Fruit fly (Drosophila melanogaster): ENCODE results near the gene CG45060.

The CG45060 gene

dm6 chrX:9875948-9876853 is 7.8 kb upstream of the CG45060 start, which contains the start of gene CG15247 (continued):
- TF ChIP-seq CG32532 (GFP tag; IDR thresholded peaks at IDR 0.05) (peak; percentile 87), CG10462 (GFP tag; optimal IDR thresholded peaks at IDR 0.05) (no peak), chm (GFP tag; IDR thresholded peaks at IDR 0.05) (no peak; the same call in 1 of the 2 replicates), sob (GFP tag; IDR thresholded peaks at IDR 0.05) (peak; percentile 81), repo (GFP tag; optimal IDR thresholded peaks at IDR 0.05) (no peak), stwl (tag; optimal IDR thresholded peaks at IDR 0.05) (no peak), CG7839 (tag; optimal IDR thresholded peaks at IDR 0.05) (peak; percentile 87), CG33557 (GFP tag; optimal IDR thresholded peaks at IDR 0.05) (peak; percentile 16), zfh2 (GFP tag; optimal IDR thresholded peaks at IDR 0.05) (peak; percentile 66), CG13424 (tag; optimal IDR thresholded peaks at IDR 0.05) (peak; percentile 85), maf-S (GFP tag; optimal IDR thresholded peaks at IDR 0.05) (peak; percentile 47), mirr (GFP tag; optimal IDR thresholded peaks at IDR 0.05) (no peak), CG1647 (GFP tag; optimal IDR thresholded peaks at IDR 0.05) (peak; percentile 3), sug (tag; optimal IDR thresholded peaks at IDR 0.05) (peak; percentile 40), CG11398 (GFP tag; optimal IDR thresholded peaks at IDR 0.05) (no peak), CG16863 (GFP tag; optimal IDR thresholded peaks at IDR 0.05) (peak; percentile 38), CG12071 (GFP tag; optimal IDR thresholded peaks at IDR 0.05) (peak; percentile 37), Taf1 (GFP tag; IDR thresholded peaks at IDR 0.05) (peak; percentile 72; the same call in 1 of the 2 replicates), Side (GFP tag; optimal IDR thresholded peaks at IDR 0.05) (peak; percentile 53), Dref (GFP tag; IDR thresholded peaks at IDR 0.05) (no peak), tio (GFP tag; optimal IDR thresholded peaks at IDR 0.05) (peak; percentile 59), pho (GFP tag; optimal IDR thresholded peaks at IDR 0.05) (peak; percentile 41), Hsf (GFP tag; optimal IDR thresholded peaks at IDR 0.05) (peak; percentile 77), gsb (GFP tag; IDR thresholded peaks at IDR 0.05) (peak; percentile 70), CG12942 (GFP tag; optimal IDR thresholded peaks at IDR 0.05) (peak; percentile 22), CG14965 (GFP tag; optimal IDR thresholded peaks at IDR 0.05; ENCODE audit: borderline replicate concordance) (no peak), CG8281 (tag; optimal IDR thresholded peaks at IDR 0.05) (peak; percentile 56), unc-4 (GFP tag; IDR thresholded peaks at IDR 0.05; ENCODE audit: partially characterized antibody) (no peak), CG8359 (GFP tag; optimal IDR thresholded peaks at IDR 0.05; ENCODE audit: borderline replicate concordance) (no peak), ken (GFP tag; IDR thresholded peaks at IDR 0.05) (peak; percentile 77), CG3281 (GFP tag; optimal IDR thresholded peaks at IDR 0.05) (peak; percentile 43), CG17328 (GFP tag; IDR thresholded peaks at IDR 0.05) (peak; percentile 69), Max (GFP tag; optimal IDR thresholded peaks at IDR 0.05) (peak; percentile 39), Scr (GFP tag; IDR thresholded peaks at IDR 0.05; ENCODE audit: partially characterized antibody) (no peak), cg (GFP tag; optimal IDR thresholded peaks at IDR 0.05) (peak; percentile 44), HLH4C (GFP tag; IDR thresholded peaks at IDR 0.05; ENCODE audit: partially characterized antibody) (no peak), otp (GFP tag; IDR thresholded peaks at IDR 0.05) (peak; percentile 77), z (GFP tag; IDR thresholded peaks at IDR 0.05) (0 out of 3 replicates have a peak, but pooled peaks have one; percentile 43), CoRest (tag; optimal IDR thresholded peaks at IDR 0.05) (peak; percentile 84), schlank (tag; optimal IDR thresholded peaks at IDR 0.05) (no peak), dm (GFP tag; optimal IDR thresholded peaks at IDR 0.05) (no peak), CG12155 (GFP tag; optimal IDR thresholded peaks at IDR 0.05) (peak; percentile 67), emc (GFP tag; optimal IDR thresholded peaks at IDR 0.05) (peak; percentile 46), grn (GFP tag; optimal IDR thresholded peaks at IDR 0.05) (no peak), jing (GFP tag; optimal IDR thresholded peaks at IDR 0.05) (no peak), pros (GFP tag; optimal IDR thresholded peaks at IDR 0.05) (no peak), NFAT (GFP tag; IDR thresholded peaks at IDR 0.05) (peak; percentile 80), CG18476 (GFP tag; optimal IDR thresholded peaks at IDR 0.05) (peak; percentile 55), CG7372 (GFP tag; IDR thresholded peaks at IDR 0.05) (peak; percentile 76)

Data from whole organism, embryonic.